Worm (Caenorhabditis elegans) whole organism, L1 larva: ENCODE data around the gene irld-57.

Experiments used
- C16A3.4 ChIP-seq: fragments of 150-350 bp; optimal IDR thresholded peaks from 2 replicates; lab custom pipeline; 2014; ENCODE audit warnings: missing biosample characterization, missing genetic modification characterization
- C34B4.2 ChIP-seq: sonication (generic microtip); optimal IDR thresholded peaks from 2 replicates; lab custom pipeline; 2017; ENCODE audit warnings: mild to moderate bottlenecking, missing genetic modification characterization, missing compliant biosample characterization
- F16B12.6 ChIP-seq: fragments of 150-350 bp; optimal IDR thresholded peaks from 2 replicates; lab custom pipeline; 2014; ENCODE audit warnings: missing biosample characterization, missing genetic modification characterization
- aha-1 ChIP-seq: fragments of 150-350 bp; optimal IDR thresholded peaks from 2 replicates; lab custom pipeline; 2014; ENCODE audit warnings: missing biosample characterization, missing genetic modification characterization
- aly-2 ChIP-seq: fragments of 150-350 bp; optimal IDR thresholded peaks from 2 replicates; lab custom pipeline; 2014; ENCODE audit warnings: missing biosample characterization, missing genetic modification characterization
- ceh-8 ChIP-seq: fragments of 200-800 bp; sonication (Bioruptor generic); optimal IDR thresholded peaks from 2 replicates; lab custom pipeline; 2018; ENCODE audit warnings: mild to moderate bottlenecking, missing genetic modification characterization, moderate library complexity, missing compliant biosample characterization
- ceh-82 ChIP-seq, 3 experiments: fragments of 150-350 bp in 1 of 3; sonication (generic microtip) in 2 of 3; optimal IDR thresholded peaks; 2 replicates each; lab custom pipeline; 2014 to 2017; ENCODE audit warnings: missing biosample characterization in 3 of 3, missing genetic modification characterization in 3 of 3
- ces-1 ChIP-seq: fragments of 150-350 bp; optimal IDR thresholded peaks from 2 replicates; lab custom pipeline; 2014; ENCODE audit warnings: missing biosample characterization, missing genetic modification reagents, missing genetic modification characterization
- dpl-1 ChIP-seq, 3 experiments: fragments of 150-350 bp in 2 of 3; sonication (generic microtip) in 1 of 3; optimal IDR thresholded peaks; 2 replicates each; lab custom pipeline; 2014 to 2017; ENCODE audit warnings: missing biosample characterization in 3 of 3, missing genetic modification characterization in 3 of 3, missing genetic modification reagents in 3 of 3
- efl-3 ChIP-seq: fragments of 200-800 bp; sonication (Bioruptor generic); optimal IDR thresholded peaks from 2 replicates; lab custom pipeline; 2018; ENCODE audit warnings: mild to moderate bottlenecking, missing genetic modification characterization, missing compliant biosample characterization
- egl-27 ChIP-seq, 2 experiments: fragments of 150-350 bp in 1 of 2; sonication (generic microtip); optimal IDR thresholded peaks; 3 replicates each; lab custom pipeline; 2017 to 2018; ENCODE audit warnings: missing biosample characterization in 2 of 2, missing genetic modification characterization in 2 of 2, missing genetic modification reagents in 2 of 2
- elt-2 ChIP-seq: sonication (generic microtip); optimal IDR thresholded peaks from 2 replicates; lab custom pipeline; 2016; ENCODE audit warnings: missing genetic modification characterization, mild to moderate bottlenecking, inconsistent platforms, missing compliant biosample characterization, missing genetic modification reagents
- elt-3 ChIP-seq, 6 experiments: fragments of 150-350 bp in 1 of 6; sonication (generic microtip); optimal IDR thresholded peaks; 2 replicates each; lab custom pipeline; 2017 to 2018; ENCODE audit warnings: missing biosample characterization in 6 of 6, missing genetic modification characterization in 6 of 6, inconsistent platforms in 1 of 6
- ets-5 ChIP-seq: fragments of 200-800 bp; sonication (Bioruptor generic); IDR thresholded peaks from 2 replicates; pipeline ENCODE4 v1.3.6; 2022; ENCODE audit warnings: missing genetic modification characterization, missing compliant biosample characterization
- fkh-10 ChIP-seq: sonication (generic microtip); optimal IDR thresholded peaks from 2 replicates; lab custom pipeline; 2017; ENCODE audit warnings: missing biosample characterization, missing genetic modification reagents, missing genetic modification characterization
- fos-1 ChIP-seq: fragments of 150-350 bp; optimal IDR thresholded peaks from 2 replicates; lab custom pipeline; 2014; ENCODE audit warnings: missing biosample characterization, missing genetic modification characterization
- hlh-4 ChIP-seq: sonication (generic microtip); optimal IDR thresholded peaks from 2 replicates; lab custom pipeline; 2016; ENCODE audit warnings: mild to moderate bottlenecking, missing genetic modification characterization, missing compliant biosample characterization
- irx-1 ChIP-seq: sonication (generic microtip); optimal IDR thresholded peaks from 2 replicates; lab custom pipeline; 2016; ENCODE audit warnings: missing genetic modification characterization, missing compliant biosample characterization
- lin-15B ChIP-seq: fragments of 150-350 bp; sonication (generic microtip); optimal IDR thresholded peaks from 3 replicates; lab custom pipeline; 2014; ENCODE audit warnings: missing biosample characterization, missing genetic modification characterization
- lin-35 ChIP-seq, 2 experiments: fragments of 150-350 bp; optimal IDR thresholded peaks; 2 replicates each; lab custom pipeline; 2014; ENCODE audit warnings: missing biosample characterization in 2 of 2, missing genetic modification characterization in 2 of 2, missing genetic modification reagents in 2 of 2
- lir-3 ChIP-seq: sonication (generic microtip); optimal IDR thresholded peaks from 2 replicates; lab custom pipeline; 2016; ENCODE audit warnings: mild to moderate bottlenecking, missing genetic modification characterization, moderate library complexity, missing compliant biosample characterization; ENCODE audit not compliant: poor library complexity
- mab-9 ChIP-seq: fragments of 200-800 bp; sonication (Bioruptor generic); IDR thresholded peaks from 2 replicates; pipeline ENCODE4 v1.3.6; 2022; ENCODE audit warnings: missing genetic modification reagents, missing genetic modification characterization, missing compliant biosample characterization
- mef-2 ChIP-seq: fragments of 150-350 bp; optimal IDR thresholded peaks from 2 replicates; lab custom pipeline; 2014; ENCODE audit warnings: missing biosample characterization, missing genetic modification characterization
- mep-1 ChIP-seq: fragments of 150-350 bp; optimal IDR thresholded peaks from 2 replicates; lab custom pipeline; 2014; ENCODE audit warnings: missing biosample characterization, missing genetic modification characterization
- nhr-12 ChIP-seq: sonication (generic microtip); optimal IDR thresholded peaks from 2 replicates; lab custom pipeline; 2017; ENCODE audit warnings: missing biosample characterization, missing genetic modification characterization
- nhr-20 ChIP-seq: sonication (generic microtip); optimal IDR thresholded peaks from 2 replicates; lab custom pipeline; 2016; ENCODE audit warnings: mild to moderate bottlenecking, missing genetic modification characterization, missing compliant biosample characterization
- nhr-237 ChIP-seq: fragments of 150-350 bp; optimal IDR thresholded peaks from 2 replicates; lab custom pipeline; 2014; ENCODE audit warnings: missing biosample characterization, missing genetic modification characterization
- nhr-28 ChIP-seq: fragments of 150-350 bp; optimal IDR thresholded peaks from 2 replicates; lab custom pipeline; 2014; ENCODE audit warnings: missing biosample characterization, missing genetic modification characterization
- nhr-71 ChIP-seq: sonication (generic microtip); optimal IDR thresholded peaks from 2 replicates; lab custom pipeline; 2016; ENCODE audit warnings: mild to moderate bottlenecking, missing genetic modification characterization, moderate library complexity, missing compliant biosample characterization
- nhr-76 ChIP-seq: sonication (generic microtip); optimal IDR thresholded peaks from 2 replicates; lab custom pipeline; 2017; ENCODE audit warnings: missing biosample characterization, missing genetic modification characterization
- nhr-77 ChIP-seq: fragments of 150-350 bp; optimal IDR thresholded peaks from 2 replicates; lab custom pipeline; 2014; ENCODE audit warnings: missing biosample characterization, missing genetic modification characterization
- nhr-84 ChIP-seq: sonication (generic microtip); optimal IDR thresholded peaks from 2 replicates; lab custom pipeline; 2017; ENCODE audit warnings: missing biosample characterization, missing genetic modification characterization
- pag-3 ChIP-seq: sonication (generic microtip); optimal IDR thresholded peaks from 2 replicates; lab custom pipeline; 2017; ENCODE audit warnings: missing genetic modification characterization, mild to moderate bottlenecking, missing compliant biosample characterization, antibody characterized with exemption, borderline replicate concordance; ENCODE audit not compliant: insufficient read depth
- rnt-1 ChIP-seq: sonication (generic microtip); optimal IDR thresholded peaks from 2 replicates; lab custom pipeline; 2016; ENCODE audit warnings: mild to moderate bottlenecking, missing genetic modification characterization, moderate library complexity, missing compliant biosample characterization
- skn-1 ChIP-seq: fragments of 150-350 bp; optimal IDR thresholded peaks from 2 replicates; lab custom pipeline; 2014; ENCODE audit warnings: missing biosample characterization, missing genetic modification characterization
- snpc-4 ChIP-seq: fragments of 150-350 bp; optimal IDR thresholded peaks from 2 replicates; lab custom pipeline; 2014; ENCODE audit warnings: missing biosample characterization, missing genetic modification characterization
- snu-23 ChIP-seq: sonication (generic microtip); optimal IDR thresholded peaks from 2 replicates; lab custom pipeline; 2016; ENCODE audit warnings: missing genetic modification characterization, missing compliant biosample characterization
- sox-4 ChIP-seq: sonication (generic microtip); optimal IDR thresholded peaks from 2 replicates; lab custom pipeline; 2016; ENCODE audit warnings: missing genetic modification characterization, missing compliant biosample characterization
- sptf-1 ChIP-seq: fragments of 150-350 bp; optimal IDR thresholded peaks from 2 replicates; lab custom pipeline; 2014; ENCODE audit warnings: missing biosample characterization, missing genetic modification characterization
- tbx-2 ChIP-seq: sonication (generic microtip); optimal IDR thresholded peaks from 2 replicates; lab custom pipeline; 2016; ENCODE audit warnings: missing genetic modification characterization, missing compliant biosample characterization
- vab-15 ChIP-seq: sonication (generic microtip); optimal IDR thresholded peaks from 2 replicates; lab custom pipeline; 2017; ENCODE audit warnings: missing genotype, mild to moderate bottlenecking, missing genetic modification characterization, missing compliant biosample characterization
- xbp-1 ChIP-seq: sonication (generic microtip); optimal IDR thresholded peaks from 2 replicates; lab custom pipeline; 2016; ENCODE audit warnings: missing genetic modification characterization, missing compliant biosample characterization
- zag-1 ChIP-seq: fragments of 150-350 bp; optimal IDR thresholded peaks from 2 replicates; lab custom pipeline; 2014; ENCODE audit warnings: missing biosample characterization, missing genetic modification characterization
- ztf-4 ChIP-seq: fragments of 150-350 bp; optimal IDR thresholded peaks from 2 replicates; lab custom pipeline; 2014; ENCODE audit warnings: missing biosample characterization, missing genetic modification characterization

Gene irld-57

ce11 chrV:15766122-15766594, 39.6 kb upstream of the irld-57 start, which contains the start of the genes haf-3 and F57A10.2 (continued):
- TF ChIP-seq ces-1 (no peak), irx-1 (peak; percentile 92), nhr-12 (tag; lab: Kevin White, UChicago) (no peak), mab-9 (peak; percentile 85), fos-1 (tag; lab: Kevin White, UChicago) (peak; percentile 82), nhr-71 (peak; percentile 96), pag-3 (tag; lab: Kevin White, UChicago) (no peak), tbx-2 (tag; lab: Kevin White, UChicago) (peak; percentile 94), elt-2 (tag; lab: Kevin White, UChicago) (peak; percentile 80), dpl-1 (GFP tag; optimal IDR thresholded peaks at IDR 0.05; lab: Kevin White, UChicago) (peak; percentile 99), lin-15B (tag; lab: Kevin White, UChicago) (peak; percentile 88), ceh-82 (tag; optimal IDR thresholded peaks at IDR 0.05; lab: Kevin White, UChicago) (peak; percentile 96 to 97 (median 97)), ztf-4 (tag; lab: Kevin White, UChicago) (peak; percentile 70), aly-2 (peak; percentile 87), lir-3 (tag; lab: Kevin White, UChicago) (peak; percentile 76), xbp-1 (tag; lab: Kevin White, UChicago) (peak; percentile 95), nhr-84 (tag; lab: Kevin White, UChicago) (no peak), egl-27 (tag; optimal IDR thresholded peaks at IDR 0.05; lab: Kevin White, UChicago) (peak; percentile 9 to 69), fkh-10 (peak; percentile 75), ets-5 (GFP tag; lab: Robert Waterston, UW) (no peak), C34B4.2 (tag; lab: Kevin White, UChicago) (peak; percentile 6), zag-1 (peak; percentile 58), lin-35 (GFP tag; optimal IDR thresholded peaks at IDR 0.05; lab: Kevin White, UChicago) (peak; percentile 99), vab-15 (tag; lab: Kevin White, UChicago) (no peak), mep-1 (peak; percentile 98), C16A3.4 (tag; lab: Kevin White, UChicago) (peak; percentile 90), aha-1 (tag; lab: Kevin White, UChicago) (peak; percentile 54), snu-23 (GFP tag; lab: Kevin White, UChicago) (peak; percentile 97), efl-3 (GFP tag; lab: Kevin White, UChicago) (peak; percentile 60), nhr-77 (peak; percentile 82), nhr-20 (tag; lab: Kevin White, UChicago) (peak; percentile 95), mef-2 (tag; lab: Kevin White, UChicago) (peak; percentile 45), nhr-76 (no peak), ceh-8 (GFP tag; lab: Kevin White, UChicago) (peak; percentile 86), nhr-28 (tag; lab: Kevin White, UChicago) (peak; percentile 39), snpc-4 (peak; percentile 92), rnt-1 (tag; lab: Kevin White, UChicago) (peak; percentile 97), sox-4 (tag; lab: Kevin White, UChicago) (peak; percentile 87), F16B12.6 (tag; lab: Kevin White, UChicago) (peak; percentile 66), hlh-4 (tag; lab: Kevin White, UChicago) (no peak), sptf-1 (tag; lab: Kevin White, UChicago) (no peak)
- TF ChIP-seq, all 84 proteins: peak for 66

- no peak for TF ChIP-seq elt-3 (tag; optimal IDR thresholded peaks at IDR 0.05; lab: Kevin White, UChicago)
- no peak for TF ChIP-seq skn-1 (tag; lab: Kevin White, UChicago)
- no peak for TF ChIP-seq ces-1
- TF ChIP-seq tbx-2 (tag; lab: Kevin White, UChicago): no peak
- no peak for TF ChIP-seq nhr-237 (tag; lab: Kevin White, UChicago)
- no peak for TF ChIP-seq fkh-10
Observed at ce11 chrV:15758449-15758848, 31.9 kb upstream of the irld-57 start, which contains the start of gene str-9. Gene str-9 (plus strand): TSS chrV:15758749.
